Worm (Caenorhabditis elegans) whole organism, L4/young adult: ENCODE data around the gene Y46G5A.15.

Source experiments
- W03F9.2 ChIP-seq: fragments of 150-350 bp; optimal IDR thresholded peaks from 2 replicates; lab custom pipeline; 2014; ENCODE audit warnings: missing biosample characterization, missing genetic modification characterization
- him-1 ChIP-seq: sonication (generic microtip); optimal IDR thresholded peaks from 2 replicates; lab custom pipeline; 2016; ENCODE audit warnings: missing genotype, missing genetic modification reagents, missing genetic modification characterization, missing compliant biosample characterization

DNA sequence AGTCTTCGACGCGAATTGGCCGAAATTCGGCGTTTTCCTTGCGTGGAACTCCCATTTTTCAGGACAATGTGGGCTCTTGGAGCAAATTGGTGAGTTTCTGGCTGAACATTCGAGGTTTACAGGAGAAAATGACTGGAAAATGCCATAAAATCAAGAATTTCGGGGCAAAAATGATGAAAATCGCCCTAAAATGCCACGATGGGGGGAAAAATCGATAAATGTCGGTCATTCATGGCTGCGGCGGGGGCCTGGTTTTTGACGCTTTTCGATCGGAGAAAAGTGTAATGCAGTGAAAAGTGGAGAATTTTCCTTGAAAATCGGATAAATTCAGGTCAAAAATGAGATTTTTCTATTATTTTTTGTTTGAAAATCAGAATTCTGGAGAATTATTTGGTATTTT, 19.9 kb upstream of the Y46G5A.15 start, which contains the start of the genes Y46G5A.18 and Y46G5A.47:
- no peak for TF ChIP-seq him-1 (tag; lab: Kevin White, UChicago)
- no peak for TF ChIP-seq W03F9.2
